Worm (Caenorhabditis elegans) whole organism, L1 larva: Measurements from ENCODE around the gene pfut-1.
A peak's percentile ranks its signal among the peaks of the same experiment; 100 is the strongest.

Source experiments
- aly-2 ChIP-seq: fragments of 150-350 bp; optimal IDR thresholded peaks from 2 replicates; lab custom pipeline; 2014; ENCODE audit warnings: missing biosample characterization, missing genetic modification characterization
- egl-27 ChIP-seq, 2 experiments: fragments of 150-350 bp in 1 of 2; sonication (generic microtip); optimal IDR thresholded peaks; 3 replicates each; lab custom pipeline; 2017 to 2018; ENCODE audit warnings: missing biosample characterization in 2 of 2, missing genetic modification characterization in 2 of 2, missing genetic modification reagents in 2 of 2
- elt-2 ChIP-seq: sonication (generic microtip); optimal IDR thresholded peaks from 2 replicates; lab custom pipeline; 2016; ENCODE audit warnings: missing genetic modification characterization, mild to moderate bottlenecking, inconsistent platforms, missing compliant biosample characterization, missing genetic modification reagents
- elt-3 ChIP-seq, 6 experiments: fragments of 150-350 bp in 1 of 6; sonication (generic microtip); optimal IDR thresholded peaks; 2 replicates each; lab custom pipeline; 2017 to 2018; ENCODE audit warnings: missing biosample characterization in 6 of 6, missing genetic modification characterization in 6 of 6, inconsistent platforms in 1 of 6
- fkh-4 ChIP-seq: sonication (generic microtip); optimal IDR thresholded peaks from 2 replicates; lab custom pipeline; 2016; ENCODE audit warnings: missing compliant biosample characterization, missing genetic modification characterization, borderline replicate concordance
- fkh-8 ChIP-seq: sonication (generic microtip); optimal IDR thresholded peaks from 2 replicates; lab custom pipeline; 2016; ENCODE audit warnings: mild to moderate bottlenecking, missing genetic modification characterization, missing compliant biosample characterization
- isw-1 ChIP-seq: fragments of 200-800 bp; sonication (Bioruptor generic); IDR thresholded peaks from 2 replicates; pipeline ENCODE4 v1.3.6; 2022; ENCODE audit warnings: missing genetic modification characterization, missing compliant biosample characterization
- jun-1 ChIP-seq: fragments of 150-350 bp; optimal IDR thresholded peaks from 2 replicates; lab custom pipeline; 2014; ENCODE audit warnings: missing biosample characterization, missing genetic modification reagents, missing genetic modification characterization
- nhr-12 ChIP-seq: sonication (generic microtip); optimal IDR thresholded peaks from 2 replicates; lab custom pipeline; 2017; ENCODE audit warnings: missing biosample characterization, missing genetic modification characterization
- nhr-76 ChIP-seq: sonication (generic microtip); optimal IDR thresholded peaks from 2 replicates; lab custom pipeline; 2017; ENCODE audit warnings: missing biosample characterization, missing genetic modification characterization
- pqm-1 ChIP-seq: sonication (generic microtip); optimal IDR thresholded peaks from 3 replicates; lab custom pipeline; 2017; ENCODE audit warnings: missing biosample characterization, missing genetic modification characterization
- snpc-4 ChIP-seq: fragments of 150-350 bp; optimal IDR thresholded peaks from 2 replicates; lab custom pipeline; 2014; ENCODE audit warnings: missing biosample characterization, missing genetic modification characterization
- sptf-1 ChIP-seq: fragments of 150-350 bp; optimal IDR thresholded peaks from 2 replicates; lab custom pipeline; 2014; ENCODE audit warnings: missing biosample characterization, missing genetic modification characterization
- vab-15 ChIP-seq: sonication (generic microtip); optimal IDR thresholded peaks from 2 replicates; lab custom pipeline; 2017; ENCODE audit warnings: missing genotype, mild to moderate bottlenecking, missing genetic modification characterization, missing compliant biosample characterization

- TF ChIP-seq fkh-4 (no peak), sptf-1 (no peak), fkh-8 (no peak), snpc-4 (tag; lab: Kevin White, UChicago) (no peak), vab-15 (no peak), elt-2 (tag; lab: Kevin White, UChicago) (peak; percentile 50), aly-2 (tag; lab: Kevin White, UChicago) (no peak), nhr-12 (tag; lab: Kevin White, UChicago) (no peak), isw-1 (GFP tag; lab: Robert Waterston, UW) (no peak), pqm-1 (tag; lab: Kevin White, UChicago) (no peak), jun-1 (tag; lab: Kevin White, UChicago) (no peak), elt-3 (tag; optimal IDR thresholded peaks at IDR 0.05; lab: Kevin White, UChicago) (no peak), egl-27 (tag; optimal IDR thresholded peaks at IDR 0.05; lab: Kevin White, UChicago) (no peak), nhr-76 (tag; lab: Kevin White, UChicago) (no peak)
Measured at ce11 chrX:3163972-3164575, 1.6 kb upstream of the pfut-1 start, which contains the start of gene syx-6.
